Fruit fly (Drosophila melanogaster) whole organism, embryonic: ENCODE measurements around the gene CG31855.

Experiments
- Abd-B ChIP-seq: fragments of 200-800 bp; sonication (Bioruptor generic); optimal IDR thresholded peaks from 2 replicates; lab custom pipeline; 2018; ENCODE audit warnings: missing biosample characterization, mild to moderate bottlenecking, missing genetic modification characterization, moderate library complexity
- Awh ChIP-seq: fragments of 200-800 bp; sonication (Bioruptor generic); IDR thresholded peaks from 2 replicates; pipeline ENCODE4, ENCODE4 v1.3.6; 2022; ENCODE audit warnings: missing biosample characterization, missing genetic modification characterization
- CG10147 ChIP-seq: fragments of 200-800 bp; sonication (Bioruptor generic); optimal IDR thresholded peaks from 2 replicates; lab custom pipeline; 2019; ENCODE audit warnings: missing biosample characterization, mild to moderate bottlenecking, missing genetic modification characterization, moderate library complexity
- CG10366 ChIP-seq: fragments of 200-800 bp; sonication (Bioruptor generic); IDR thresholded peaks from 2 replicates; pipeline ENCODE4 v1.3.6; 2022; ENCODE audit warnings: missing biosample characterization, missing genetic modification characterization
- CG10431 ChIP-seq: fragments of 200-800 bp; sonication (Bioruptor generic); optimal IDR thresholded peaks from 3 replicates; lab custom pipeline; 2018; ENCODE audit warnings: missing biosample characterization, mild to moderate bottlenecking, missing genetic modification characterization
- CG12299 ChIP-seq: fragments of 200-800 bp; sonication (Bioruptor generic); optimal IDR thresholded peaks from 2 replicates; lab custom pipeline; 2018; ENCODE audit warnings: missing biosample characterization, mild to moderate bottlenecking, missing genetic modification characterization
- CG13287 ChIP-seq: fragments of 200-800 bp; sonication (Bioruptor generic); IDR thresholded peaks from 2 replicates; pipeline ENCODE4 v1.3.6; 2022; ENCODE audit warnings: missing biosample characterization, missing genetic modification characterization; ENCODE audit not compliant: partially characterized antibody
- CG13424 ChIP-seq: fragments of 200-800 bp; sonication (Bioruptor generic); optimal IDR thresholded peaks from 2 replicates; lab custom pipeline; 2019; ENCODE audit warnings: missing biosample characterization, mild to moderate bottlenecking, missing genetic modification characterization, moderate library complexity
- CG14441 ChIP-seq: fragments of 200-800 bp; sonication (Bioruptor generic); IDR thresholded peaks from 2 replicates; pipeline ENCODE4 v1.3.6; 2022; ENCODE audit warnings: missing biosample characterization, missing genetic modification characterization
- CG17359 ChIP-seq: fragments of 200-800 bp; sonication (Bioruptor generic); optimal IDR thresholded peaks from 3 replicates; lab custom pipeline; 2018; ENCODE audit warnings: missing biosample characterization, mild to moderate bottlenecking, missing genetic modification characterization, moderate library complexity
- CG17568 ChIP-seq: fragments of 200-800 bp; sonication (Bioruptor generic); optimal IDR thresholded peaks from 2 replicates; lab custom pipeline; 2018; ENCODE audit warnings: missing biosample characterization, mild to moderate bottlenecking, missing genetic modification characterization, moderate library complexity
- CG3407 ChIP-seq: fragments of 200-800 bp; sonication (Bioruptor generic); optimal IDR thresholded peaks from 2 replicates; lab custom pipeline; 2018; ENCODE audit warnings: missing biosample characterization, mild to moderate bottlenecking, missing genetic modification characterization
- CG3726 ChIP-seq: fragments of 200-800 bp; sonication (Bioruptor generic); IDR thresholded peaks from 3 replicates; pipeline ENCODE4, ENCODE4 v1.3.6; 2022; ENCODE audit warnings: missing biosample characterization, missing genetic modification characterization
- CG43689 ChIP-seq: fragments of 200-800 bp; sonication (Bioruptor generic); IDR thresholded peaks from 2 replicates; pipeline ENCODE4 v1.3.6; 2022; ENCODE audit warnings: missing biosample characterization, missing genetic modification characterization
- CG5180 ChIP-seq: fragments of 200-800 bp; sonication (Bioruptor generic); optimal IDR thresholded peaks from 3 replicates; lab custom pipeline; 2017; ENCODE audit warnings: missing biosample characterization, missing genetic modification characterization, mild to moderate bottlenecking, moderate library complexity, missing genetic modification reagents
- CG6175 ChIP-seq: fragments of 200-800 bp; sonication (Bioruptor generic); IDR thresholded peaks from 3 replicates; pipeline ENCODE4 v1.3.6; 2022; ENCODE audit warnings: missing biosample characterization, missing genetic modification characterization
- CG6272 ChIP-seq: fragments of 200-800 bp; sonication (Bioruptor generic); IDR thresholded peaks from 2 replicates; pipeline ENCODE4 v1.3.6; 2022; ENCODE audit warnings: missing biosample characterization, missing genetic modification characterization
- CG6654 ChIP-seq: fragments of 200-800 bp; sonication (Bioruptor generic); optimal IDR thresholded peaks from 2 replicates; lab custom pipeline; 2017; ENCODE audit warnings: missing biosample characterization, mild to moderate bottlenecking, missing genetic modification characterization
- CG6854 ChIP-seq: fragments of 200-800 bp; sonication (Bioruptor generic); optimal IDR thresholded peaks from 3 replicates; lab custom pipeline; 2017; ENCODE audit warnings: missing biosample characterization, mild to moderate bottlenecking, missing genetic modification characterization
- CG7372 ChIP-seq: fragments of 200-800 bp; sonication (Bioruptor generic); IDR thresholded peaks from 2 replicates; pipeline ENCODE4 v1.3.6; 2022; ENCODE audit warnings: missing biosample characterization, missing genetic modification characterization
- D19A ChIP-seq: fragments of 200-800 bp; optimal IDR thresholded peaks from 3 replicates; lab custom pipeline; 2019; ENCODE audit warnings: missing biosample characterization, mild to moderate bottlenecking, missing genetic modification characterization, moderate library complexity
- Dad ChIP-seq: fragments of 200-800 bp; sonication (Bioruptor generic); optimal IDR thresholded peaks from 3 replicates; lab custom pipeline; 2016; ENCODE audit warnings: missing biosample characterization, missing genetic modification characterization
- Dip3 ChIP-seq: fragments of 200-800 bp; sonication (Bioruptor generic); optimal IDR thresholded peaks from 3 replicates; lab custom pipeline; 2016; ENCODE audit warnings: missing biosample characterization, missing genetic modification characterization
- Doc2 ChIP-seq: fragments of 200-800 bp; sonication (Bioruptor generic); IDR thresholded peaks from 2 replicates; pipeline ENCODE4 v1.3.6; 2022; ENCODE audit warnings: missing biosample characterization, missing genetic modification characterization
- Hey ChIP-seq: fragments of 200-800 bp; sonication (Bioruptor generic); optimal IDR thresholded peaks from 3 replicates; lab custom pipeline; 2018; ENCODE audit warnings: missing biosample characterization, mild to moderate bottlenecking, missing genetic modification characterization
- Hsf ChIP-seq: fragments of 200-800 bp; sonication (Bioruptor generic); optimal IDR thresholded peaks from 3 replicates; lab custom pipeline; 2016; ENCODE audit warnings: missing biosample characterization, missing genetic modification characterization
- MTF-1 ChIP-seq: fragments of 200-800 bp; sonication (Bioruptor generic); optimal IDR thresholded peaks from 2 replicates; lab custom pipeline; 2018; ENCODE audit warnings: missing biosample characterization, mild to moderate bottlenecking, missing genetic modification characterization, borderline replicate concordance
- Optix ChIP-seq: fragments of 200-800 bp; sonication (Bioruptor generic); IDR thresholded peaks from 3 replicates; pipeline ENCODE4 v1.3.6; 2022; ENCODE audit warnings: missing biosample characterization, missing genetic modification characterization
- Rfx ChIP-seq: fragments of 200-800 bp; sonication (Bioruptor generic); IDR thresholded peaks from 2 replicates; pipeline ENCODE4 v1.3.6; 2022; ENCODE audit warnings: missing biosample characterization, missing genetic modification characterization
- Rx ChIP-seq: fragments of 200-800 bp; sonication (Bioruptor generic); IDR thresholded peaks from 2 replicates; pipeline ENCODE4 v1.3.6; 2022; ENCODE audit warnings: missing biosample characterization, missing genetic modification characterization
- Spps ChIP-seq: fragments of 200-800 bp; sonication (Bioruptor generic); optimal IDR thresholded peaks from 2 replicates; lab custom pipeline; 2018; ENCODE audit warnings: missing biosample characterization, mild to moderate bottlenecking, missing genetic modification characterization
- Ssrp ChIP-seq: fragments of 200-800 bp; sonication (Bioruptor generic); optimal IDR thresholded peaks from 2 replicates; lab custom pipeline; 2018; ENCODE audit warnings: missing biosample characterization, mild to moderate bottlenecking, missing genetic modification characterization, moderate library complexity
- Tbp ChIP-seq: fragments of >200 bp; optimal IDR thresholded peaks from 2 replicates; lab custom pipeline; 2018; ENCODE audit warnings: missing biosample characterization, missing genetic modification characterization
- ac ChIP-seq: fragments of 200-800 bp; sonication (Bioruptor generic); optimal IDR thresholded peaks from 3 replicates; lab custom pipeline; 2017; ENCODE audit warnings: missing biosample characterization, mild to moderate bottlenecking, missing genetic modification characterization
- ap ChIP-seq: fragments of 200-800 bp; sonication (Bioruptor generic); IDR thresholded peaks from 2 replicates; pipeline ENCODE4 v1.3.6; 2022; ENCODE audit warnings: missing biosample characterization, missing genetic modification characterization
- ara ChIP-seq: fragments of 200-800 bp; sonication (Bioruptor generic); IDR thresholded peaks from 2 replicates; pipeline ENCODE4 v1.3.6; 2022; ENCODE audit warnings: missing biosample characterization, missing genetic modification characterization
- bcd ChIP-seq: fragments of 200-800 bp; sonication (Bioruptor generic); optimal IDR thresholded peaks from 2 replicates; lab custom pipeline; 2017; ENCODE audit warnings: missing biosample characterization, mild to moderate bottlenecking, missing genetic modification characterization
- emc ChIP-seq: fragments of 200-800 bp; sonication (Bioruptor generic); optimal IDR thresholded peaks from 2 replicates; lab custom pipeline; 2016; ENCODE audit warnings: missing biosample characterization, missing genetic modification characterization
- ind ChIP-seq: fragments of 200-800 bp; sonication (Bioruptor generic); optimal IDR thresholded peaks from 3 replicates; lab custom pipeline; 2016; ENCODE audit warnings: missing biosample characterization, missing genetic modification characterization
- kay ChIP-seq: fragments of 200-800 bp; sonication (Bioruptor generic); optimal IDR thresholded peaks from 2 replicates; lab custom pipeline; 2016; ENCODE audit warnings: missing biosample characterization, missing genetic modification characterization
- nom ChIP-seq: fragments of 200-800 bp; sonication (Bioruptor generic); optimal IDR thresholded peaks from 2 replicates; lab custom pipeline; 2017; ENCODE audit warnings: missing biosample characterization, missing genetic modification characterization, mild to moderate bottlenecking, moderate library complexity, missing genetic modification reagents
- pita ChIP-seq: fragments of 200-800 bp; sonication (Bioruptor generic); optimal IDR thresholded peaks from 2 replicates; lab custom pipeline; 2017; ENCODE audit warnings: missing biosample characterization, mild to moderate bottlenecking, missing genetic modification characterization
- psq ChIP-seq: fragments of 200-800 bp; sonication (Bioruptor generic); optimal IDR thresholded peaks from 2 replicates; lab custom pipeline; 2017; ENCODE audit warnings: missing biosample characterization, missing genetic modification characterization
- sc ChIP-seq, 3 experiments: fragments of >200 bp in 2 of 3; fragments of 200-800 bp in 1 of 3; sonication (Bioruptor generic) in 1 of 3; optimal IDR thresholded peaks; 2 replicates in 2 of 3; 3 replicates in 1 of 3; lab custom pipeline; 2017; ENCODE audit warnings: mild to moderate bottlenecking in 1 of 3, missing biosample characterization in 1 of 3, missing genetic modification characterization in 1 of 3, missing genetic modification reagents in 1 of 3
- slbo ChIP-seq: fragments of 200-800 bp; sonication (Bioruptor generic); IDR thresholded peaks from 2 replicates; pipeline ENCODE4 v1.3.6; 2022; ENCODE audit warnings: missing biosample characterization, missing genetic modification characterization
- tna ChIP-seq: fragments of 200-800 bp; sonication (Bioruptor generic); IDR thresholded peaks from 2 replicates; pipeline ENCODE4 v1.3.6; 2022; ENCODE audit warnings: missing biosample characterization, missing genetic modification characterization; ENCODE audit not compliant: partially characterized antibody
- vfl ChIP-seq: fragments of 200-800 bp; sonication (Bioruptor generic); optimal IDR thresholded peaks from 2 replicates; lab custom pipeline; 2016; ENCODE audit warnings: missing biosample characterization, missing genetic modification characterization
- zf30C ChIP-seq: fragments of 200-800 bp; sonication (Bioruptor generic); optimal IDR thresholded peaks from 3 replicates; lab custom pipeline; 2018; ENCODE audit warnings: missing biosample characterization, mild to moderate bottlenecking, missing genetic modification characterization

Gene CG31855

DNA sequence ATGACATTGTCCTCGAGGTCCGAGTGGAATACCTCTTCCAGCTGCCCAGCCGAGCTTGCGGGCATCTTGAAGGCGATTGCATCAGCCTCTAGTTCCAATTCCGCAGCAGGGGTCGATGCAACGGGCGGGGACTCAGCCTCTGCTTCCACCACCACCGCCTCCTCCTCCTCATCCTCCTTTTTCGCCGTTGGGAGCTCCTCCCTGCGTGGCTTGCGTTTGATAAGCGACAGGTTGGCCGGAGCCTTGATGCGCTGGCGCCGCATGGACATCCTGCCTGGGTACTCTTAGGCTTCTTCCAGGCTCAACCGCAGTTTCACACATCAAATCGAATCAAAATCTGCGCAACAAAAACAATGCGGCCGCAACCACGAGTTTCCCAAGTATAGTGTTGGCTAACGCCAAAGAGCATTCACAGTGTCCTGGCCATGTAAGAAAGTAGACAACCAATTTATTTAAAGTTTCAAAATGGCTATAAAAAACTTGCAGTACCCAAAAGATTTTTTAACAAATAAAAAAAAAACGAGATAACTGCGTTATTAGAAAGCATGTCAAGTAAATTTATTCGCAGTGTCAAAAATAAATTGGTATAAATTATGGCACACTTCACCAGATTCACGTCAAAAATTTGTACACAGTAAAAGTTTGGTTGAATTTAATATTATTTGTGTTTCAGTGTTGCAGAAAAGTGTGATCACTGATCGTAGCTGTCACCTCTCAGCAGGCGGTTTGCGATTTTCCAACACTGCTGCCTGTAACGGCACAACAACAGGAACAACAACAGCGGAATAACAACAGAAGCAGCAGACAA is 4.6 kb downstream of the CG31855 start, which contains the start of the genes Bdp1 and CG6565 (continued):
- TF ChIP-seq Dip3 (GFP tag; lab: Kevin White, UChicago) (peak; percentile 99), Dad (GFP tag; lab: Kevin White, UChicago) (peak; percentile 98), Hey (tag; lab: Kevin White, UChicago) (peak; percentile 85), nom (GFP tag; lab: Kevin White, UChicago) (peak; percentile 80), Rfx (GFP tag; lab: Robert Waterston, UW) (peak; percentile 96), slbo (GFP tag; lab: Robert Waterston, UW) (peak; percentile 98), Abd-B (GFP tag; lab: Kevin White, UChicago) (peak; percentile 99), zf30C (GFP tag; lab: Kevin White, UChicago) (peak; percentile 93), Hsf (peak; percentile 99), psq (GFP tag; lab: Kevin White, UChicago) (peak; percentile 93), CG17359 (tag; lab: Kevin White, UChicago) (peak; percentile 95), emc (GFP tag; lab: Kevin White, UChicago) (peak; percentile 93), tna (GFP tag; lab: Robert Waterston, UW) (no peak), CG7372 (GFP tag; lab: Robert Waterston, UW) (peak; percentile 96), CG14441 (GFP tag; lab: Robert Waterston, UW) (peak; percentile 95), ac (GFP tag; lab: Kevin White, UChicago) (peak; percentile 84), CG3407 (GFP tag; lab: Kevin White, UChicago) (peak; percentile 94), CG12299 (tag; lab: Kevin White, UChicago) (peak; percentile 92), vfl (GFP tag; lab: Kevin White, UChicago) (peak; percentile 97), CG3726 (GFP tag; lab: Robert Waterston, UW) (peak; percentile 89; the same call in 2 of the 3 replicates), CG43689 (GFP tag; lab: Robert Waterston, UW) (peak; percentile 79), ara (GFP tag; lab: Robert Waterston, UW) (peak; percentile 92), Doc2 (GFP tag; lab: Robert Waterston, UW) (peak; percentile 91), CG13287 (GFP tag; lab: Robert Waterston, UW) (peak; percentile 44; the same call in 1 of the 2 replicates), MTF-1 (GFP tag; lab: Kevin White, UChicago) (peak; percentile 59), CG10431 (GFP tag; lab: Kevin White, UChicago) (peak; percentile 82), CG10366 (GFP tag; lab: Robert Waterston, UW) (peak; percentile 94), CG6175 (GFP tag; lab: Robert Waterston, UW) (peak; percentile 91), pita (GFP tag; lab: Kevin White, UChicago) (no peak), bcd (GFP tag; lab: Kevin White, UChicago) (peak; percentile 98), sc (optimal IDR thresholded peaks at IDR 0.05; lab: Kevin White, UChicago) (no peak), sc (GFP tag; optimal IDR thresholded peaks at IDR 0.05; lab: Kevin White, UChicago) (peak; percentile 97), Optix (GFP tag; lab: Robert Waterston, UW) (peak; percentile 89), CG10147 (GFP tag; lab: Kevin White, UChicago) (peak; percentile 93), CG6654 (GFP tag; lab: Kevin White, UChicago) (peak; percentile 90), ap (peak; percentile 87), Rx (GFP tag; lab: Robert Waterston, UW) (peak; percentile 93), Tbp (GFP tag; lab: Kevin White, UChicago) (no peak), CG17568 (GFP tag; lab: Kevin White, UChicago) (no peak), CG6854 (peak; percentile 88), kay (GFP tag; lab: Kevin White, UChicago) (peak; percentile 95), ind (GFP tag; lab: Kevin White, UChicago) (peak; percentile 98), D19A (tag; lab: Kevin White, UChicago) (peak; percentile 86), CG13424 (tag; lab: Kevin White, UChicago) (peak; percentile 97), CG6272 (peak; percentile 97), Spps (tag; lab: Kevin White, UChicago) (peak; percentile 92), CG5180 (GFP tag; lab: Kevin White, UChicago) (peak; percentile 85), Ssrp (peak; percentile 98), Awh (GFP tag; lab: Robert Waterston, UW) (peak; percentile 84)
